Fruit fly (Drosophila melanogaster) whole organism, embryonic: ENCODE measurements around the gene miple2.

ENCODE experiments used
- CG13424 ChIP-seq: fragments of 200-800 bp; sonication (Bioruptor generic); optimal IDR thresholded peaks from 2 replicates; lab custom pipeline; 2019; ENCODE audit warnings: missing biosample characterization, mild to moderate bottlenecking, missing genetic modification characterization, moderate library complexity
- CG15514 ChIP-seq: fragments of 200-800 bp; sonication (Bioruptor generic); optimal IDR thresholded peaks from 3 replicates; lab custom pipeline; 2017; ENCODE audit warnings: missing biosample characterization, missing genetic modification characterization, mild to moderate bottlenecking, moderate library complexity, missing genetic modification reagents
- CG4730 ChIP-seq: fragments of 200-800 bp; sonication (Bioruptor generic); IDR thresholded peaks from 2 replicates; pipeline ENCODE4 v1.3.6; 2022; ENCODE audit warnings: missing biosample characterization, missing genetic modification characterization
- CHES-1-like ChIP-seq: fragments of 200-800 bp; sonication (Bioruptor generic); optimal IDR thresholded peaks from 2 replicates; lab custom pipeline; 2016; ENCODE audit warnings: missing biosample characterization, missing genetic modification characterization
- NFAT ChIP-seq: fragments of 200-800 bp; sonication (Bioruptor generic); IDR thresholded peaks from 2 replicates; pipeline ENCODE4 v1.3.6; 2022; ENCODE audit warnings: missing biosample characterization, missing genetic modification characterization
- br ChIP-seq: fragments of >200 bp; optimal IDR thresholded peaks from 2 replicates; lab custom pipeline; 2017
- scrt ChIP-seq: fragments of 200-800 bp; sonication (Bioruptor generic); optimal IDR thresholded peaks from 2 replicates; lab custom pipeline; 2018; ENCODE audit warnings: missing biosample characterization, mild to moderate bottlenecking, missing genetic modification characterization, moderate library complexity

- peak; percentile 69 for TF ChIP-seq CHES-1-like (GFP tag; lab: Kevin White, UChicago)
- no peak for TF ChIP-seq br
- no peak for TF ChIP-seq scrt
- TF ChIP-seq CG13424 (tag; lab: Kevin White, UChicago), result peak; percentile 60
- peak; percentile 97 for TF ChIP-seq CG15514
- TF ChIP-seq CG4730 (GFP tag; lab: Robert Waterston, UW), result peak; percentile 62
- peak; percentile 88 for TF ChIP-seq NFAT (GFP tag; lab: Robert Waterston, UW)
These were observed 13.2 kb upstream of the miple2 start, which contains the start of the genes DIP2 and wac for dm6 chr3L:257618-258475.
